Worm (Caenorhabditis elegans) whole organism, L1 larva: ENCODE data around the gene xpf-1.

Experiments used
- C34B4.2 ChIP-seq: sonication (generic microtip); optimal IDR thresholded peaks from 2 replicates; lab custom pipeline; 2017; ENCODE audit warnings: mild to moderate bottlenecking, missing genetic modification characterization, missing compliant biosample characterization
- F16B12.6 ChIP-seq: fragments of 150-350 bp; optimal IDR thresholded peaks from 2 replicates; lab custom pipeline; 2014; ENCODE audit warnings: missing biosample characterization, missing genetic modification characterization
- Y116A8C.19 ChIP-seq: sonication (generic microtip); optimal IDR thresholded peaks from 2 replicates; lab custom pipeline; 2016; ENCODE audit warnings: missing compliant biosample characterization, missing genetic modification characterization, borderline replicate concordance
- ama-1 ChIP-seq: fragments of 150-350 bp; optimal IDR thresholded peaks from 2 replicates; lab custom pipeline; 2014
- blmp-1 ChIP-seq: fragments of 150-350 bp; optimal IDR thresholded peaks from 2 replicates; lab custom pipeline; 2014; ENCODE audit warnings: missing biosample characterization, missing genetic modification characterization
- ceh-63 ChIP-seq: fragments of 200-800 bp; sonication (Bioruptor generic); optimal IDR thresholded peaks from 2 replicates; lab custom pipeline; 2018; ENCODE audit warnings: mild to moderate bottlenecking, missing genetic modification characterization, missing compliant biosample characterization
- ceh-82 ChIP-seq, 3 experiments: fragments of 150-350 bp in 1 of 3; sonication (generic microtip) in 2 of 3; optimal IDR thresholded peaks; 2 replicates each; lab custom pipeline; 2014 to 2017; ENCODE audit warnings: missing biosample characterization in 3 of 3, missing genetic modification characterization in 3 of 3
- dsc-1 ChIP-seq: sonication (generic microtip); optimal IDR thresholded peaks from 2 replicates; lab custom pipeline; 2016; ENCODE audit warnings: mild to moderate bottlenecking, missing genetic modification characterization, missing compliant biosample characterization
- efl-1 ChIP-seq, 4 experiments: fragments of 150-350 bp; optimal IDR thresholded peaks in 3 of 4; peaks in 1 of 4; 1 replicate in 1 of 4; 2 replicates in 3 of 4; lab custom pipeline; 2014; ENCODE audit warnings: missing biosample characterization in 2 of 4, missing genetic modification characterization in 2 of 4, missing genetic modification reagents in 2 of 4
- efl-3 ChIP-seq: fragments of 200-800 bp; sonication (Bioruptor generic); optimal IDR thresholded peaks from 2 replicates; lab custom pipeline; 2018; ENCODE audit warnings: mild to moderate bottlenecking, missing genetic modification characterization, missing compliant biosample characterization
- egl-27 ChIP-seq, 2 experiments: fragments of 150-350 bp in 1 of 2; sonication (generic microtip); optimal IDR thresholded peaks; 3 replicates each; lab custom pipeline; 2017 to 2018; ENCODE audit warnings: missing biosample characterization in 2 of 2, missing genetic modification characterization in 2 of 2, missing genetic modification reagents in 2 of 2
- elt-2 ChIP-seq: sonication (generic microtip); optimal IDR thresholded peaks from 2 replicates; lab custom pipeline; 2016; ENCODE audit warnings: missing genetic modification characterization, mild to moderate bottlenecking, inconsistent platforms, missing compliant biosample characterization, missing genetic modification reagents
- ets-5 ChIP-seq: fragments of 200-800 bp; sonication (Bioruptor generic); IDR thresholded peaks from 2 replicates; pipeline ENCODE4 v1.3.6; 2022; ENCODE audit warnings: missing genetic modification characterization, missing compliant biosample characterization
- fkh-10 ChIP-seq: sonication (generic microtip); optimal IDR thresholded peaks from 2 replicates; lab custom pipeline; 2017; ENCODE audit warnings: missing biosample characterization, missing genetic modification reagents, missing genetic modification characterization
- fkh-8 ChIP-seq: sonication (generic microtip); optimal IDR thresholded peaks from 2 replicates; lab custom pipeline; 2016; ENCODE audit warnings: mild to moderate bottlenecking, missing genetic modification characterization, missing compliant biosample characterization
- fos-1 ChIP-seq: fragments of 150-350 bp; optimal IDR thresholded peaks from 2 replicates; lab custom pipeline; 2014; ENCODE audit warnings: missing biosample characterization, missing genetic modification characterization
- grh-1 ChIP-seq: fragments of 200-800 bp; sonication (Bioruptor generic); IDR thresholded peaks from 2 replicates; pipeline ENCODE4 v1.3.6; 2022; ENCODE audit warnings: missing genetic modification reagents, missing genetic modification characterization, missing compliant biosample characterization
- hlh-4 ChIP-seq: sonication (generic microtip); optimal IDR thresholded peaks from 2 replicates; lab custom pipeline; 2016; ENCODE audit warnings: mild to moderate bottlenecking, missing genetic modification characterization, missing compliant biosample characterization
- hpl-2 ChIP-seq: fragments of 150-350 bp; optimal IDR thresholded peaks from 2 replicates; lab custom pipeline; 2014; ENCODE audit warnings: missing biosample characterization, missing genetic modification reagents, missing genetic modification characterization
- isw-1 ChIP-seq: fragments of 200-800 bp; sonication (Bioruptor generic); IDR thresholded peaks from 2 replicates; pipeline ENCODE4 v1.3.6; 2022; ENCODE audit warnings: missing genetic modification characterization, missing compliant biosample characterization
- lin-14 ChIP-seq: fragments of 200-800 bp; sonication (Bioruptor generic); optimal IDR thresholded peaks from 2 replicates; lab custom pipeline; 2018; ENCODE audit warnings: mild to moderate bottlenecking, missing genetic modification characterization, moderate library complexity, missing compliant biosample characterization
- lin-15B ChIP-seq: fragments of 150-350 bp; sonication (generic microtip); optimal IDR thresholded peaks from 3 replicates; lab custom pipeline; 2014; ENCODE audit warnings: missing biosample characterization, missing genetic modification characterization
- lir-3 ChIP-seq: sonication (generic microtip); optimal IDR thresholded peaks from 2 replicates; lab custom pipeline; 2016; ENCODE audit warnings: mild to moderate bottlenecking, missing genetic modification characterization, moderate library complexity, missing compliant biosample characterization; ENCODE audit not compliant: poor library complexity
- lsy-2 ChIP-seq, 2 experiments: fragments of 150-350 bp; optimal IDR thresholded peaks; 2 replicates each; lab custom pipeline; 2014; ENCODE audit warnings: missing biosample characterization in 2 of 2, missing genetic modification characterization in 2 of 2
- mdl-1 ChIP-seq, 2 experiments: fragments of 150-350 bp; optimal IDR thresholded peaks; 2 replicates each; lab custom pipeline; 2014 to 2017; ENCODE audit warnings: missing biosample characterization in 2 of 2, missing genetic modification characterization in 2 of 2, inconsistent platforms in 1 of 2
- mep-1 ChIP-seq: fragments of 150-350 bp; optimal IDR thresholded peaks from 2 replicates; lab custom pipeline; 2014; ENCODE audit warnings: missing biosample characterization, missing genetic modification characterization
- nhr-12 ChIP-seq: sonication (generic microtip); optimal IDR thresholded peaks from 2 replicates; lab custom pipeline; 2017; ENCODE audit warnings: missing biosample characterization, missing genetic modification characterization
- nhr-19 ChIP-seq: fragments of 200-800 bp; sonication (Bioruptor generic); conservative IDR thresholded peaks from 2 replicates; pipeline ENCODE4 v1.3.6; 2022; ENCODE audit warnings: missing genetic modification characterization, missing compliant biosample characterization
- nhr-71 ChIP-seq: sonication (generic microtip); optimal IDR thresholded peaks from 2 replicates; lab custom pipeline; 2016; ENCODE audit warnings: mild to moderate bottlenecking, missing genetic modification characterization, moderate library complexity, missing compliant biosample characterization
- nhr-84 ChIP-seq: sonication (generic microtip); optimal IDR thresholded peaks from 2 replicates; lab custom pipeline; 2017; ENCODE audit warnings: missing biosample characterization, missing genetic modification characterization
- nhr-85 ChIP-seq: sonication (generic microtip); peaks from one replicate; lab custom pipeline; 2016; ENCODE audit warnings: missing genetic modification characterization, inconsistent platforms, missing compliant biosample characterization
- nhr-90 ChIP-seq: sonication (generic microtip); optimal IDR thresholded peaks from 2 replicates; lab custom pipeline; 2016; ENCODE audit warnings: mild to moderate bottlenecking, missing genetic modification characterization, missing compliant biosample characterization; ENCODE audit not compliant: poor library complexity
- pax-3 ChIP-seq: fragments of 200-800 bp; sonication (Bioruptor generic); optimal IDR thresholded peaks from 2 replicates; lab custom pipeline; 2018; ENCODE audit warnings: mild to moderate bottlenecking, missing genetic modification characterization, moderate library complexity, missing compliant biosample characterization
- pqm-1 ChIP-seq: sonication (generic microtip); optimal IDR thresholded peaks from 3 replicates; lab custom pipeline; 2017; ENCODE audit warnings: missing biosample characterization, missing genetic modification characterization
- snpc-4 ChIP-seq: fragments of 150-350 bp; optimal IDR thresholded peaks from 2 replicates; lab custom pipeline; 2014; ENCODE audit warnings: missing biosample characterization, missing genetic modification characterization
- snu-23 ChIP-seq: sonication (generic microtip); optimal IDR thresholded peaks from 2 replicates; lab custom pipeline; 2016; ENCODE audit warnings: missing genetic modification characterization, missing compliant biosample characterization
- sox-4 ChIP-seq: sonication (generic microtip); optimal IDR thresholded peaks from 2 replicates; lab custom pipeline; 2016; ENCODE audit warnings: missing genetic modification characterization, missing compliant biosample characterization
- sptf-1 ChIP-seq: fragments of 150-350 bp; optimal IDR thresholded peaks from 2 replicates; lab custom pipeline; 2014; ENCODE audit warnings: missing biosample characterization, missing genetic modification characterization
- swsn-7 ChIP-seq: sonication (generic microtip); optimal IDR thresholded peaks from 2 replicates; lab custom pipeline; 2016; ENCODE audit warnings: missing genetic modification characterization, missing compliant biosample characterization
- tbx-2 ChIP-seq: sonication (generic microtip); optimal IDR thresholded peaks from 2 replicates; lab custom pipeline; 2016; ENCODE audit warnings: missing genetic modification characterization, missing compliant biosample characterization
- tlp-1 ChIP-seq: fragments of 150-350 bp; optimal IDR thresholded peaks from 2 replicates; lab custom pipeline; 2014; ENCODE audit warnings: missing biosample characterization, missing genetic modification characterization
- unc-30 ChIP-seq: sonication (generic microtip); optimal IDR thresholded peaks from 2 replicates; lab custom pipeline; 2017; ENCODE audit warnings: missing biosample characterization, missing genetic modification characterization
- unc-62 ChIP-seq: fragments of 150-350 bp; optimal IDR thresholded peaks from 2 replicates; lab custom pipeline; 2014; ENCODE audit warnings: missing biosample characterization, missing genetic modification reagents, missing genetic modification characterization
- unc-86 ChIP-seq: sonication (generic microtip); optimal IDR thresholded peaks from 2 replicates; lab custom pipeline; 2016; ENCODE audit warnings: missing genetic modification characterization, missing compliant biosample characterization
- zag-1 ChIP-seq: fragments of 150-350 bp; optimal IDR thresholded peaks from 2 replicates; lab custom pipeline; 2014; ENCODE audit warnings: missing biosample characterization, missing genetic modification characterization
- ztf-11 ChIP-seq, 2 experiments: sonication (generic microtip); optimal IDR thresholded peaks; 2 replicates each; lab custom pipeline; 2016 to 2017; ENCODE audit warnings: missing genetic modification characterization in 2 of 2, missing biosample characterization in 1 of 2, missing compliant biosample characterization in 1 of 2
- ztf-4 ChIP-seq: fragments of 150-350 bp; optimal IDR thresholded peaks from 2 replicates; lab custom pipeline; 2014; ENCODE audit warnings: missing biosample characterization, missing genetic modification characterization

xpf-1 gene

ce11 chrII:11747889-11748288 lies 51.9 kb downstream of the xpf-1 start:
- TF ChIP-seq nhr-71 (tag; lab: Kevin White, UChicago) (no peak), mep-1 (tag; lab: Kevin White, UChicago) (peak; percentile 29), snu-23 (GFP tag; lab: Kevin White, UChicago) (no peak), hpl-2 (GFP tag; lab: Kevin White, UChicago) (no peak), lsy-2 (tag; optimal IDR thresholded peaks at IDR 0.05; lab: Kevin White, UChicago) (peak; percentile 85 to 94), F16B12.6 (tag; lab: Kevin White, UChicago) (peak; percentile 77)

- TF ChIP-seq sptf-1 (tag; lab: Kevin White, UChicago) (no peak), efl-1 (optimal IDR thresholded peaks at IDR 0.05; lab: Kevin White, UChicago) (no peak), efl-1 (GFP tag; optimal IDR thresholded peaks at IDR 0.05 in 1 of 2; lab: Kevin White, UChicago) (peak in 1 of 2 experiments; percentile 27), blmp-1 (peak; percentile 46)
These were observed 52.5 kb downstream of the xpf-1 start, which contains the start of the genes F44E5.17 and gpb-1 for ce11 chrII:11748494-11748893. Gene F44E5.17, minus strand, starts transcription at chrII:11748594. Gene gpb-1, minus strand, starts transcription at chrII:11748611.

ce11 chrII:11749490-11750172 lies 53.7 kb downstream of the xpf-1 start:
- TF ChIP-seq nhr-85 (peak; percentile 82), dsc-1 (tag; lab: Kevin White, UChicago) (peak; percentile 70), unc-30 (tag; lab: Kevin White, UChicago) (no peak), lir-3 (tag; lab: Kevin White, UChicago) (peak; percentile 52), lin-15B (tag; lab: Kevin White, UChicago) (peak; percentile 38), fkh-8 (peak; percentile 91), fkh-10 (GFP tag; lab: Kevin White, UChicago) (peak; percentile 55), nhr-84 (tag; lab: Kevin White, UChicago) (no peak), elt-2 (tag; lab: Kevin White, UChicago) (peak; percentile 53), pqm-1 (no peak), efl-3 (GFP tag; lab: Kevin White, UChicago) (no peak), nhr-12 (no peak), ztf-11 (tag; optimal IDR thresholded peaks at IDR 0.05; lab: Kevin White, UChicago) (peak in 1 of 2 experiments; percentile 78), sox-4 (tag; lab: Kevin White, UChicago) (peak; percentile 30), hpl-2 (GFP tag; lab: Kevin White, UChicago) (no peak), fos-1 (tag; lab: Kevin White, UChicago) (peak; percentile 33), zag-1 (tag; lab: Kevin White, UChicago) (no peak), snpc-4 (tag; lab: Kevin White, UChicago) (peak; percentile 53), ama-1 (lab: Kevin White, UChicago) (peak; percentile 39), ceh-63 (GFP tag; lab: Kevin White, UChicago) (no peak), Y116A8C.19 (tag; lab: Kevin White, UChicago) (no peak), nhr-90 (tag; lab: Kevin White, UChicago) (peak; percentile 56), nhr-19 (GFP tag; lab: Robert Waterston, UW) (peak; percentile 67; the same call in 1 of the 2 replicates), tbx-2 (peak; percentile 86), grh-1 (GFP tag; lab: Robert Waterston, UW) (no peak), swsn-7 (tag; lab: Kevin White, UChicago) (peak; percentile 94), snu-23 (GFP tag; lab: Kevin White, UChicago) (peak; percentile 90), mdl-1 (tag; optimal IDR thresholded peaks at IDR 0.05; lab: Kevin White, UChicago) (peak in 1 of 2 experiments; percentile 54), unc-86 (tag; lab: Kevin White, UChicago) (peak; percentile 93), tlp-1 (tag; lab: Kevin White, UChicago) (no peak), unc-62 (GFP tag; lab: Kevin White, UChicago) (no peak), ceh-82 (tag; optimal IDR thresholded peaks at IDR 0.05; lab: Kevin White, UChicago) (peak; percentile 54 to 80 (median 73)), hlh-4 (tag; lab: Kevin White, UChicago) (no peak), egl-27 (tag; optimal IDR thresholded peaks at IDR 0.05; lab: Kevin White, UChicago) (peak; percentile 49 to 64), isw-1 (peak; percentile 37; the same call in 1 of the 2 replicates), lin-14 (GFP tag; lab: Kevin White, UChicago) (peak; percentile 95), pax-3 (tag; lab: Kevin White, UChicago) (peak; percentile 59), ets-5 (no peak), C34B4.2 (tag; lab: Kevin White, UChicago) (no peak), ztf-4 (tag; lab: Kevin White, UChicago) (peak; percentile 92), F16B12.6 (tag; lab: Kevin White, UChicago) (peak; percentile 25)
